Fruit fly (Drosophila melanogaster) whole organism, embryonic: Measurements from ENCODE around the gene CG13000.

Experiments used
- Adf1 ChIP-seq: fragments of 200-800 bp; sonication (Bioruptor generic); IDR thresholded peaks from 2 replicates; pipeline ENCODE4 v1.3.6; 2022; ENCODE audit warnings: missing biosample characterization, missing genetic modification characterization
- CG10543 ChIP-seq: fragments of 200-800 bp; sonication (Bioruptor generic); optimal IDR thresholded peaks from 3 replicates; lab custom pipeline; 2017; ENCODE audit warnings: missing biosample characterization, mild to moderate bottlenecking, missing genetic modification characterization, moderate library complexity
- CG12391 ChIP-seq: fragments of 200-800 bp; sonication (Bioruptor generic); optimal IDR thresholded peaks from 3 replicates; lab custom pipeline; 2018; ENCODE audit warnings: missing biosample characterization, mild to moderate bottlenecking, missing genetic modification characterization, moderate library complexity
- CG12769 ChIP-seq: fragments of 200-800 bp; sonication (Bioruptor generic); optimal IDR thresholded peaks from 2 replicates; lab custom pipeline; 2019; ENCODE audit warnings: missing biosample characterization, mild to moderate bottlenecking, missing genetic modification characterization, moderate library complexity
- CG13123 ChIP-seq: fragments of 200-800 bp; sonication (Bioruptor generic); optimal IDR thresholded peaks from 2 replicates; lab custom pipeline; 2016; ENCODE audit warnings: missing biosample characterization, missing genetic modification characterization
- CG13894 ChIP-seq: fragments of 200-800 bp; sonication (Bioruptor generic); optimal IDR thresholded peaks from 3 replicates; lab custom pipeline; 2018; ENCODE audit warnings: missing biosample characterization, mild to moderate bottlenecking, missing genetic modification characterization, moderate library complexity
- CG14710 ChIP-seq: fragments of 200-800 bp; sonication (Bioruptor generic); optimal IDR thresholded peaks from 3 replicates; lab custom pipeline; 2019; ENCODE audit warnings: missing biosample characterization, mild to moderate bottlenecking, missing genetic modification characterization, moderate library complexity
- CG15696 ChIP-seq: fragments of 200-800 bp; sonication (Bioruptor generic); optimal IDR thresholded peaks from 2 replicates; lab custom pipeline; 2019; ENCODE audit warnings: missing biosample characterization, mild to moderate bottlenecking, missing genetic modification characterization, moderate library complexity
- CG16779 ChIP-seq: fragments of 200-800 bp; sonication (Bioruptor generic); IDR thresholded peaks from 2 replicates; pipeline ENCODE4 v1.3.6; 2022; ENCODE audit warnings: missing biosample characterization, missing genetic modification characterization
- CG1832 ChIP-seq: fragments of 200-800 bp; sonication (Bioruptor generic); optimal IDR thresholded peaks from 2 replicates; lab custom pipeline; 2017; ENCODE audit warnings: missing biosample characterization, mild to moderate bottlenecking, missing genetic modification characterization, inconsistent platforms
- CG2199 ChIP-seq: fragments of 200-800 bp; sonication (Bioruptor generic); IDR thresholded peaks from 3 replicates; pipeline ENCODE4 v1.3.6; 2022; ENCODE audit warnings: missing biosample characterization, missing genetic modification characterization
- CG3163 ChIP-seq: fragments of 200-800 bp; sonication (Bioruptor generic); optimal IDR thresholded peaks from 3 replicates; lab custom pipeline; 2016; ENCODE audit warnings: missing biosample characterization, missing genetic modification characterization
- CG33557 ChIP-seq: fragments of 200-800 bp; sonication (Bioruptor generic); optimal IDR thresholded peaks from 2 replicates; lab custom pipeline; 2019; ENCODE audit warnings: missing biosample characterization, mild to moderate bottlenecking, missing genetic modification characterization, moderate library complexity
- CG4617 ChIP-seq: fragments of 200-800 bp; sonication (Bioruptor generic); optimal IDR thresholded peaks from 3 replicates; lab custom pipeline; 2016; ENCODE audit warnings: missing biosample characterization, missing genetic modification characterization, borderline replicate concordance
- CG9797 ChIP-seq: fragments of 200-800 bp; sonication (Bioruptor generic); optimal IDR thresholded peaks from 3 replicates; lab custom pipeline; 2018; ENCODE audit warnings: missing biosample characterization, mild to moderate bottlenecking, missing genetic modification characterization
- Dbx ChIP-seq: fragments of 200-800 bp; sonication (Bioruptor generic); IDR thresholded peaks from 3 replicates; pipeline ENCODE4 v1.3.6; 2022; ENCODE audit warnings: missing biosample characterization, missing genetic modification characterization
- Deaf1 ChIP-seq: fragments of 200-800 bp; optimal IDR thresholded peaks from 3 replicates; lab custom pipeline; 2019; ENCODE audit warnings: missing biosample characterization, mild to moderate bottlenecking, missing genetic modification characterization, moderate library complexity
- Eip74EF ChIP-seq, 2 experiments: fragments of 200-800 bp in 1 of 2; fragments of >200 bp in 1 of 2; sonication (Bioruptor generic) in 1 of 2; optimal IDR thresholded peaks; 2 replicates each; lab custom pipeline; 2017 to 2019; ENCODE audit warnings: missing biosample characterization in 2 of 2, missing genetic modification characterization in 2 of 2, mild to moderate bottlenecking in 1 of 2, moderate library complexity in 1 of 2
- Elba2 ChIP-seq: fragments of 200-800 bp; sonication (Bioruptor generic); optimal IDR thresholded peaks from 3 replicates; lab custom pipeline; 2016; ENCODE audit warnings: missing biosample characterization, missing genetic modification characterization
- Fer1 ChIP-seq: fragments of 200-800 bp; sonication (Bioruptor generic); optimal IDR thresholded peaks from 2 replicates; lab custom pipeline; 2017; ENCODE audit warnings: missing biosample characterization, mild to moderate bottlenecking, missing genetic modification characterization
- Hmr ChIP-seq: fragments of 200-800 bp; sonication (Bioruptor generic); optimal IDR thresholded peaks from 3 replicates; lab custom pipeline; 2017; ENCODE audit warnings: mild to moderate bottlenecking, missing biosample characterization, missing genetic modification reagents, missing genetic modification characterization
- Med ChIP-seq: fragments of 200-800 bp; sonication (Bioruptor generic); peaks from one replicate; lab custom pipeline; 2016; ENCODE audit warnings: missing biosample characterization, missing genetic modification characterization, mild to moderate bottlenecking, inconsistent platforms, moderate library complexity
- Rfx ChIP-seq: fragments of 200-800 bp; sonication (Bioruptor generic); IDR thresholded peaks from 2 replicates; pipeline ENCODE4 v1.3.6; 2022; ENCODE audit warnings: missing biosample characterization, missing genetic modification characterization
- Sin3A ChIP-seq: fragments of >200 bp; optimal IDR thresholded peaks from 2 replicates; lab custom pipeline; 2018
- Xbp1 ChIP-seq: fragments of 200-800 bp; sonication (Bioruptor generic); optimal IDR thresholded peaks from 3 replicates; lab custom pipeline; 2016; ENCODE audit warnings: missing biosample characterization, mild to moderate bottlenecking, missing genetic modification characterization
- btn ChIP-seq: fragments of 200-800 bp; sonication (Bioruptor generic); optimal IDR thresholded peaks from 2 replicates; lab custom pipeline; 2016; ENCODE audit warnings: missing biosample characterization, missing genetic modification characterization
- cg ChIP-seq: fragments of 200-800 bp; sonication (Bioruptor generic); optimal IDR thresholded peaks from 3 replicates; lab custom pipeline; 2019; ENCODE audit warnings: missing biosample characterization, mild to moderate bottlenecking, missing genetic modification characterization, moderate library complexity
- chinmo ChIP-seq: fragments of 200-800 bp; sonication (Bioruptor generic); IDR thresholded peaks from 4 replicates; pipeline ENCODE4 v1.3.6; 2022; ENCODE audit warnings: missing biosample characterization, missing genetic modification characterization; ENCODE audit not compliant: partially characterized antibody
- crol ChIP-seq: fragments of 200-800 bp; sonication (Bioruptor generic); IDR thresholded peaks from 2 replicates; pipeline ENCODE4 v1.3.6; 2022; ENCODE audit warnings: missing biosample characterization, missing genetic modification characterization
- gce ChIP-seq: fragments of 200-800 bp; sonication (Bioruptor generic); IDR thresholded peaks from 3 replicates; pipeline ENCODE4 v1.3.6; 2022; ENCODE audit warnings: missing biosample characterization, missing genetic modification characterization
- gem ChIP-seq: fragments of 200-800 bp; sonication (Bioruptor generic); optimal IDR thresholded peaks from 2 replicates; lab custom pipeline; 2019; ENCODE audit warnings: missing biosample characterization, mild to moderate bottlenecking, missing genetic modification characterization, moderate library complexity
- knrl ChIP-seq: fragments of 200-800 bp; sonication (Bioruptor generic); IDR thresholded peaks from 3 replicates; pipeline ENCODE4 v1.3.6; 2022; ENCODE audit warnings: missing biosample characterization, missing genetic modification characterization; ENCODE audit not compliant: partially characterized antibody
- lab ChIP-seq: fragments of 200-800 bp; sonication (Bioruptor generic); optimal IDR thresholded peaks from 3 replicates; lab custom pipeline; 2017; ENCODE audit warnings: missing biosample characterization, missing genetic modification characterization, mild to moderate bottlenecking, moderate library complexity, missing genetic modification reagents
- nom ChIP-seq: fragments of 200-800 bp; sonication (Bioruptor generic); optimal IDR thresholded peaks from 2 replicates; lab custom pipeline; 2017; ENCODE audit warnings: missing biosample characterization, missing genetic modification characterization, mild to moderate bottlenecking, moderate library complexity, missing genetic modification reagents
- onecut ChIP-seq: fragments of 200-800 bp; sonication (Bioruptor generic); IDR thresholded peaks from 2 replicates; pipeline ENCODE4 v1.3.6; 2022; ENCODE audit warnings: missing biosample characterization, missing genetic modification characterization
- pum ChIP-seq: fragments of 200-800 bp; sonication (Bioruptor generic); optimal IDR thresholded peaks from 2 replicates; lab custom pipeline; 2016; ENCODE audit warnings: missing biosample characterization, missing genetic modification characterization
- pzg ChIP-seq: fragments of 200-800 bp; sonication (Bioruptor generic); optimal IDR thresholded peaks from 3 replicates; lab custom pipeline; 2018; ENCODE audit warnings: missing biosample characterization, mild to moderate bottlenecking, missing genetic modification characterization, moderate library complexity
- rib ChIP-seq: fragments of 200-800 bp; sonication (Bioruptor generic); IDR thresholded peaks from 2 replicates; pipeline ENCODE4 v1.3.6; 2022; ENCODE audit warnings: missing biosample characterization, missing genetic modification characterization
- sens ChIP-seq: fragments of 200-800 bp; sonication (Bioruptor generic); peaks from one replicate; lab custom pipeline; 2016; ENCODE audit warnings: missing biosample characterization, missing genetic modification characterization
- tgo ChIP-seq: fragments of 200-800 bp; sonication (Bioruptor generic); IDR thresholded peaks from 3 replicates; pipeline ENCODE4 v1.3.6; 2022; ENCODE audit warnings: missing biosample characterization, missing genetic modification characterization
- tna ChIP-seq: fragments of 200-800 bp; sonication (Bioruptor generic); IDR thresholded peaks from 2 replicates; pipeline ENCODE4 v1.3.6; 2022; ENCODE audit warnings: missing biosample characterization, missing genetic modification characterization; ENCODE audit not compliant: partially characterized antibody

CG13000 gene

DNA sequence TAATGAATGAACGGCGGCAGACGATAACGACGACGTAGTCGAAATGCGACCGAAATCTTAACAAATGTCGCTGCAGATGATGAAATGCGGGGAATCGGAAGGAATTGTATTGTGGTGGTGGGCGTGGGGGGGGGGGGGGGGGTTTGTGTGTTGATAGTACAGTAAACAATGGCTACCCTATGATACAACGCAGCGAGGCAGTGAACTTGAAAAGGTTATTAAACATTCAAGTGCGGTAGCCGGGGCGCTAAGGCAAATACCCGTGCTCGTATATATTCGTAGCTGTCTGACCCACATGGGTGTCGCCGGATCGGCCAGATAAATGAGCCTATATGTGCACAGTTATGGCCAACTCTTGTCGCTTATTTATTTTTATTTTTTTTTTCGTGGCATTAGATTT is 39.0 kb downstream of the CG13000 start (continued):
- TF ChIP-seq CG9797, result no peak
- TF ChIP-seq CG3163, result no peak
- TF ChIP-seq CG14710, result no peak
- peak; percentile 19 for TF ChIP-seq sens (GFP tag; lab: Kevin White, UChicago)
- TF ChIP-seq CG4617, result no peak
- no peak for TF ChIP-seq lab (GFP tag; lab: Kevin White, UChicago)
- no peak for TF ChIP-seq gce (GFP tag; lab: Robert Waterston, UW)
- TF ChIP-seq CG10543 (GFP tag; lab: Kevin White, UChicago), result peak; percentile 15
- peak; percentile 13; the same call in 1 of the 2 replicates for TF ChIP-seq onecut (GFP tag; lab: Robert Waterston, UW)
- no peak for TF ChIP-seq CG1832 (GFP tag; lab: Kevin White, UChicago)
- no peak for TF ChIP-seq Eip74EF (GFP tag; optimal IDR thresholded peaks at IDR 0.05; lab: Kevin White, UChicago)
- TF ChIP-seq rib (GFP tag; lab: Robert Waterston, UW), result 0 out of 2 replicates have a peak, but pooled peaks have one; percentile 47
- peak; percentile 23; the same call in 1 of the 2 replicates for TF ChIP-seq crol (GFP tag; lab: Robert Waterston, UW)
- TF ChIP-seq tna (GFP tag; lab: Robert Waterston, UW), result no peak
- TF ChIP-seq nom (GFP tag; lab: Kevin White, UChicago), result no peak
- TF ChIP-seq Hmr, result peak; percentile 22
- no peak for TF ChIP-seq cg (GFP tag; lab: Kevin White, UChicago)
- TF ChIP-seq CG33557 (GFP tag; lab: Kevin White, UChicago), result no peak
- TF ChIP-seq tgo (GFP tag; lab: Robert Waterston, UW), result no peak
- TF ChIP-seq btn (GFP tag; lab: Kevin White, UChicago), result no peak
- no peak for TF ChIP-seq CG15696 (tag; lab: Kevin White, UChicago)
- TF ChIP-seq Xbp1 (GFP tag; lab: Kevin White, UChicago), result no peak
- no peak for TF ChIP-seq Fer1 (GFP tag; lab: Kevin White, UChicago)

DNA sequence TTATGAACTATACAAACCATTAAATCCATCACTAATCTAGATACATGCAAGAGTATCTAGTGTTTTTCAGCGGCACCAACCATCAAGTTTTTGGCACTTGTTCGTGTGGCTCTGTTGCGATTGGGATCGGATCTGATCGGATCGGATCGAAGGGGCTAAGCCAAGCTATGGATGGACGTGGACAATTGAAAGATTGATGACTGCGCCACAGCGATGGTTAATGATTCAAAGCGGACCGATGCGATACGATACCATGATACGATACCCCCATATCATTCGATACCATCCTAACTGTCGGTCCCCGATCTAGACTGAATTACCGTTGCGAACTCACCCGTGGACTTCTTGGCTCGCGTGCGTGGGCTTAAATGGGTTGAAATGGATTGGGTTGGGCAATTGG is 40.6 kb downstream of the CG13000 start:
- TF ChIP-seq Elba2 (GFP tag; lab: Kevin White, UChicago) (no peak), Rfx (no peak), CG12391 (tag; lab: Kevin White, UChicago) (no peak), CG13894 (tag; lab: Kevin White, UChicago) (peak; percentile 96), Sin3A (lab: Kevin White, UChicago) (no peak), pzg (GFP tag; lab: Kevin White, UChicago) (no peak), Adf1 (GFP tag; lab: Robert Waterston, UW) (no peak), CG16779 (GFP tag; lab: Robert Waterston, UW) (no peak), pum (no peak)
- TF ChIP-seq, all 482 proteins: peak for 1

dm6 chrX:16907009-16907408 is 41.3 kb downstream of the CG13000 start:
- TF ChIP-seq CG2199 (GFP tag; lab: Robert Waterston, UW) (peak; percentile 66; the same call in 1 of the 3 replicates), CG12769 (tag; lab: Kevin White, UChicago) (peak; percentile 34), CG13123 (GFP tag; lab: Kevin White, UChicago) (no peak), Deaf1 (tag; lab: Kevin White, UChicago) (peak; percentile 75), chinmo (GFP tag; lab: Robert Waterston, UW) (peak; percentile 44; the same call in 1 of the 4 replicates), CG13894 (tag; lab: Kevin White, UChicago) (peak; percentile 97), Med (GFP tag; lab: Kevin White, UChicago) (peak; percentile 23), Dbx (0 out of 3 replicates have a peak, but pooled peaks have one; percentile 18), knrl (no peak), gem (peak; percentile 86)
